Fruit fly (Drosophila melanogaster) whole organism, embryonic: ENCODE results near the gene CG6749.
A peak's percentile ranks its signal among the peaks of the same experiment; 100 is the strongest.

ENCODE experiments used
- CG10543 ChIP-seq: fragments of 200-800 bp; sonication (Bioruptor generic); optimal IDR thresholded peaks from 3 replicates; lab custom pipeline; 2017; ENCODE audit warnings: missing biosample characterization, mild to moderate bottlenecking, missing genetic modification characterization, moderate library complexity
- CG13287 ChIP-seq: fragments of 200-800 bp; sonication (Bioruptor generic); IDR thresholded peaks from 2 replicates; pipeline ENCODE4 v1.3.6; 2022; ENCODE audit warnings: missing biosample characterization, missing genetic modification characterization; ENCODE audit not compliant: partially characterized antibody
- CG13424 ChIP-seq: fragments of 200-800 bp; sonication (Bioruptor generic); optimal IDR thresholded peaks from 2 replicates; lab custom pipeline; 2019; ENCODE audit warnings: missing biosample characterization, mild to moderate bottlenecking, missing genetic modification characterization, moderate library complexity
- CG15514 ChIP-seq: fragments of 200-800 bp; sonication (Bioruptor generic); optimal IDR thresholded peaks from 3 replicates; lab custom pipeline; 2017; ENCODE audit warnings: missing biosample characterization, missing genetic modification characterization, mild to moderate bottlenecking, moderate library complexity, missing genetic modification reagents
- CG17186 ChIP-seq: fragments of 200-800 bp; sonication (Bioruptor generic); optimal IDR thresholded peaks from 3 replicates; lab custom pipeline; 2017; ENCODE audit warnings: missing biosample characterization, missing genetic modification reagents, missing genetic modification characterization
- CG17359 ChIP-seq: fragments of 200-800 bp; sonication (Bioruptor generic); optimal IDR thresholded peaks from 3 replicates; lab custom pipeline; 2018; ENCODE audit warnings: missing biosample characterization, mild to moderate bottlenecking, missing genetic modification characterization, moderate library complexity
- CG17568 ChIP-seq: fragments of 200-800 bp; sonication (Bioruptor generic); optimal IDR thresholded peaks from 2 replicates; lab custom pipeline; 2018; ENCODE audit warnings: missing biosample characterization, mild to moderate bottlenecking, missing genetic modification characterization, moderate library complexity
- CG18619 ChIP-seq: fragments of 200-800 bp; sonication (Bioruptor generic); optimal IDR thresholded peaks from 3 replicates; lab custom pipeline; 2017; ENCODE audit warnings: missing biosample characterization, mild to moderate bottlenecking, missing genetic modification characterization
- CG3163 ChIP-seq: fragments of 200-800 bp; sonication (Bioruptor generic); optimal IDR thresholded peaks from 3 replicates; lab custom pipeline; 2016; ENCODE audit warnings: missing biosample characterization, missing genetic modification characterization
- CG3281 ChIP-seq: fragments of 200-800 bp; sonication (Bioruptor generic); optimal IDR thresholded peaks from 3 replicates; lab custom pipeline; 2017; ENCODE audit warnings: missing biosample characterization, mild to moderate bottlenecking, missing genetic modification characterization
- CG34376 ChIP-seq: fragments of 200-800 bp; sonication (Bioruptor generic); optimal IDR thresholded peaks from 2 replicates; lab custom pipeline; 2018; ENCODE audit warnings: missing biosample characterization, mild to moderate bottlenecking, missing genetic modification characterization
- CG6813 ChIP-seq: fragments of 200-800 bp; sonication (Bioruptor generic); optimal IDR thresholded peaks from 2 replicates; lab custom pipeline; 2017; ENCODE audit warnings: missing biosample characterization, missing genetic modification characterization, mild to moderate bottlenecking, moderate library complexity, missing genetic modification reagents
- CG7987 ChIP-seq: fragments of 200-800 bp; sonication (Bioruptor generic); optimal IDR thresholded peaks from 2 replicates; lab custom pipeline; 2018; ENCODE audit warnings: missing biosample characterization, mild to moderate bottlenecking, missing genetic modification characterization, moderate library complexity
- CG8290 ChIP-seq, 3 experiments: fragments of 200-800 bp; sonication (Bioruptor generic); optimal IDR thresholded peaks; 2 replicates each; lab custom pipeline; 2016 to 2019; ENCODE audit warnings: missing biosample characterization in 3 of 3, missing genetic modification characterization in 3 of 3, mild to moderate bottlenecking in 2 of 3, moderate library complexity in 1 of 3
- CG9817 ChIP-seq: fragments of 200-800 bp; sonication (Bioruptor generic); optimal IDR thresholded peaks from 2 replicates; lab custom pipeline; 2018; ENCODE audit warnings: missing biosample characterization, mild to moderate bottlenecking, missing genetic modification characterization, moderate library complexity
- CHES-1-like ChIP-seq: fragments of 200-800 bp; sonication (Bioruptor generic); optimal IDR thresholded peaks from 2 replicates; lab custom pipeline; 2016; ENCODE audit warnings: missing biosample characterization, missing genetic modification characterization
- Camta ChIP-seq: fragments of 200-800 bp; sonication (Bioruptor generic); optimal IDR thresholded peaks from 2 replicates; lab custom pipeline; 2016; ENCODE audit warnings: missing biosample characterization, missing genetic modification characterization
- E2f2 ChIP-seq: fragments of 200-800 bp; sonication (Bioruptor generic); IDR thresholded peaks from 2 replicates; pipeline ENCODE4 v1.3.6; 2022; ENCODE audit warnings: missing biosample characterization, missing genetic modification characterization
- Eip74EF ChIP-seq, 2 experiments: fragments of 200-800 bp in 1 of 2; fragments of >200 bp in 1 of 2; sonication (Bioruptor generic) in 1 of 2; optimal IDR thresholded peaks; 2 replicates each; lab custom pipeline; 2017 to 2019; ENCODE audit warnings: missing biosample characterization in 2 of 2, missing genetic modification characterization in 2 of 2, mild to moderate bottlenecking in 1 of 2, moderate library complexity in 1 of 2
- GATAe ChIP-seq: fragments of 200-800 bp; sonication (Bioruptor generic); conservative IDR thresholded peaks from 2 replicates; pipeline ENCODE4 v1.3.6; 2022; ENCODE audit warnings: missing biosample characterization, missing genetic modification characterization
- Hmr ChIP-seq: fragments of 200-800 bp; sonication (Bioruptor generic); optimal IDR thresholded peaks from 3 replicates; lab custom pipeline; 2017; ENCODE audit warnings: mild to moderate bottlenecking, missing biosample characterization, missing genetic modification reagents, missing genetic modification characterization
- Lhr ChIP-seq: fragments of 200-800 bp; sonication (Bioruptor generic); optimal IDR thresholded peaks from 3 replicates; lab custom pipeline; 2017; ENCODE audit warnings: mild to moderate bottlenecking, missing biosample characterization, missing genetic modification reagents, missing genetic modification characterization
- Lpt ChIP-seq: fragments of >200 bp; optimal IDR thresholded peaks from 2 replicates; lab custom pipeline; 2018; ENCODE audit warnings: missing biosample characterization, missing genetic modification characterization
- Mes4 ChIP-seq: fragments of 200-800 bp; sonication (Bioruptor generic); optimal IDR thresholded peaks from 2 replicates; lab custom pipeline; 2016; ENCODE audit warnings: missing biosample characterization, missing genetic modification characterization
- NC2α ChIP-seq: fragments of 200-800 bp; sonication (Bioruptor generic); optimal IDR thresholded peaks from 2 replicates; lab custom pipeline; 2016; ENCODE audit warnings: missing biosample characterization, missing genetic modification characterization
- NfI ChIP-seq: fragments of 200-800 bp; sonication (Bioruptor generic); optimal IDR thresholded peaks from 3 replicates; lab custom pipeline; 2018; ENCODE audit warnings: missing biosample characterization, mild to moderate bottlenecking, missing genetic modification characterization, moderate library complexity
- PHDP ChIP-seq: fragments of 200-800 bp; sonication (Bioruptor generic); optimal IDR thresholded peaks from 3 replicates; lab custom pipeline; 2018; ENCODE audit warnings: missing biosample characterization, mild to moderate bottlenecking, missing genetic modification characterization, moderate library complexity
- btn ChIP-seq: fragments of 200-800 bp; sonication (Bioruptor generic); optimal IDR thresholded peaks from 2 replicates; lab custom pipeline; 2016; ENCODE audit warnings: missing biosample characterization, missing genetic modification characterization
- chinmo ChIP-seq: fragments of 200-800 bp; sonication (Bioruptor generic); IDR thresholded peaks from 4 replicates; pipeline ENCODE4 v1.3.6; 2022; ENCODE audit warnings: missing biosample characterization, missing genetic modification characterization; ENCODE audit not compliant: partially characterized antibody
- ci ChIP-seq: fragments of 200-800 bp; sonication (Bioruptor generic); IDR thresholded peaks from 3 replicates; pipeline ENCODE4 v1.3.6; 2022; ENCODE audit warnings: missing biosample characterization, missing genetic modification characterization
- exex ChIP-seq: fragments of 200-800 bp; sonication (Bioruptor generic); optimal IDR thresholded peaks from 4 replicates; lab custom pipeline; 2018; ENCODE audit warnings: missing biosample characterization, mild to moderate bottlenecking, missing genetic modification characterization, moderate library complexity
- ftz-f1 ChIP-seq: fragments of 200-800 bp; sonication (Bioruptor generic); optimal IDR thresholded peaks from 2 replicates; lab custom pipeline; 2016; ENCODE audit warnings: missing biosample characterization, missing genetic modification characterization
- gcm2 ChIP-seq: fragments of 200-800 bp; sonication (Bioruptor generic); optimal IDR thresholded peaks from 2 replicates; lab custom pipeline; 2016; ENCODE audit warnings: missing biosample characterization, missing genetic modification characterization
- hkb ChIP-seq, 2 experiments: fragments of 200-800 bp in 1 of 2; fragments of >200 bp in 1 of 2; sonication (Bioruptor generic) in 1 of 2; IDR thresholded peaks in 1 of 2; optimal IDR thresholded peaks in 1 of 2; 2 replicates each; pipeline versions ENCODE4 v1.3.6 to Lab custom; 2017 to 2022; ENCODE audit warnings: missing biosample characterization in 1 of 2, missing genetic modification characterization in 1 of 2
- kah ChIP-seq: fragments of 200-800 bp; sonication (Bioruptor generic); optimal IDR thresholded peaks from 2 replicates; lab custom pipeline; 2018; ENCODE audit warnings: missing biosample characterization, mild to moderate bottlenecking, missing genetic modification characterization
- knrl ChIP-seq: fragments of 200-800 bp; sonication (Bioruptor generic); IDR thresholded peaks from 3 replicates; pipeline ENCODE4 v1.3.6; 2022; ENCODE audit warnings: missing biosample characterization, missing genetic modification characterization; ENCODE audit not compliant: partially characterized antibody
- mld ChIP-seq: fragments of 200-800 bp; sonication (Bioruptor generic); IDR thresholded peaks from 3 replicates; pipeline ENCODE4 v1.3.6; 2022; ENCODE audit warnings: missing biosample characterization, missing genetic modification characterization; ENCODE audit not compliant: partially characterized antibody
- nmo ChIP-seq: fragments of 200-800 bp; sonication (Bioruptor generic); optimal IDR thresholded peaks from 2 replicates; lab custom pipeline; 2018; ENCODE audit warnings: missing biosample characterization, mild to moderate bottlenecking, missing genetic modification characterization, moderate library complexity
- odd ChIP-seq: fragments of 200-800 bp; sonication (Bioruptor generic); optimal IDR thresholded peaks from 2 replicates; lab custom pipeline; 2017; ENCODE audit warnings: missing biosample characterization, mild to moderate bottlenecking, missing genetic modification characterization
- pb ChIP-seq: fragments of 200-800 bp; sonication (Bioruptor generic); optimal IDR thresholded peaks from 3 replicates; lab custom pipeline; 2016; ENCODE audit warnings: missing biosample characterization, missing genetic modification characterization
- pho ChIP-seq: fragments of 200-800 bp; sonication (Bioruptor generic); optimal IDR thresholded peaks from 2 replicates; lab custom pipeline; 2016; ENCODE audit warnings: missing biosample characterization, missing genetic modification characterization
- phol ChIP-seq: fragments of 200-800 bp; sonication (Bioruptor generic); optimal IDR thresholded peaks from 3 replicates; lab custom pipeline; 2018; ENCODE audit warnings: missing biosample characterization, mild to moderate bottlenecking, missing genetic modification characterization, moderate library complexity
- scrt ChIP-seq: fragments of 200-800 bp; sonication (Bioruptor generic); optimal IDR thresholded peaks from 2 replicates; lab custom pipeline; 2018; ENCODE audit warnings: missing biosample characterization, mild to moderate bottlenecking, missing genetic modification characterization, moderate library complexity
- so ChIP-seq: fragments of 200-800 bp; sonication (Bioruptor generic); IDR thresholded peaks from 3 replicates; pipeline ENCODE4 v1.3.6; 2022; ENCODE audit warnings: missing biosample characterization, missing genetic modification characterization
- tap ChIP-seq: fragments of 200-800 bp; optimal IDR thresholded peaks from 3 replicates; lab custom pipeline; 2019; ENCODE audit warnings: missing biosample characterization, mild to moderate bottlenecking, missing genetic modification characterization, moderate library complexity
- unpg ChIP-seq: fragments of 200-800 bp; sonication (Bioruptor generic); optimal IDR thresholded peaks from 3 replicates; lab custom pipeline; 2018; ENCODE audit warnings: missing biosample characterization, mild to moderate bottlenecking, missing genetic modification characterization, moderate library complexity
- wdn ChIP-seq: fragments of 200-800 bp; sonication (Bioruptor generic); IDR thresholded peaks from 2 replicates; pipeline ENCODE4 v1.3.6; 2022; ENCODE audit warnings: missing biosample characterization, missing genetic modification characterization

Gene CG6749

dm6 chr3L:9762036-9762597 lies 28.5 kb upstream of the CG6749 start (continued):
- no peak for TF ChIP-seq GATAe (GFP tag; lab: Robert Waterston, UW)
- TF ChIP-seq kah, result peak; percentile 7
- peak; percentile 8 for TF ChIP-seq tap
- TF ChIP-seq knrl (GFP tag; lab: Robert Waterston, UW), result 0 out of 3 replicates have a peak, but pooled peaks have one; percentile 33
- peak; percentile 18 for TF ChIP-seq CHES-1-like
- TF ChIP-seq CG9817 (tag; lab: Kevin White, UChicago), result no peak
- peak; percentile 83 for TF ChIP-seq ci (GFP tag; lab: Robert Waterston, UW)
- TF ChIP-seq Lpt (GFP tag; lab: Kevin White, UChicago), result no peak
- TF ChIP-seq phol, result no peak
- TF ChIP-seq NC2α (GFP tag; lab: Kevin White, UChicago), result no peak
- no peak for TF ChIP-seq mld
- peak in 1 of 2 experiments; percentile 40 for TF ChIP-seq Eip74EF (GFP tag; optimal IDR thresholded peaks at IDR 0.05; lab: Kevin White, UChicago)
- TF ChIP-seq pho (GFP tag; lab: Kevin White, UChicago), result peak; percentile 51
- TF ChIP-seq Camta, result peak; percentile 3
- peak; percentile 47 for TF ChIP-seq PHDP (tag; lab: Kevin White, UChicago)
- no peak for TF ChIP-seq nmo (GFP tag; lab: Kevin White, UChicago)
- TF ChIP-seq odd, result peak; percentile 37
- peak; percentile 26 for TF ChIP-seq Mes4 (GFP tag; lab: Kevin White, UChicago)
- no peak for TF ChIP-seq hkb (optimal IDR thresholded peaks at IDR 0.05; lab: Kevin White, UChicago)
- peak; percentile 24; the same call in 1 of the 2 replicates for TF ChIP-seq hkb (GFP tag; IDR thresholded peaks at IDR 0.05; lab: Robert Waterston, UW)
- peak; percentile 82 for TF ChIP-seq scrt (GFP tag; lab: Kevin White, UChicago)
- TF ChIP-seq chinmo (GFP tag; lab: Robert Waterston, UW), result peak; percentile 82; the same call in 2 of the 4 replicates
- peak; percentile 52 for TF ChIP-seq pb (GFP tag; lab: Kevin White, UChicago)
- TF ChIP-seq CG15514 (GFP tag; lab: Kevin White, UChicago), result peak; percentile 3
- TF ChIP-seq CG8290 (GFP tag; optimal IDR thresholded peaks at IDR 0.05; lab: Kevin White, UChicago), result no peak
- TF ChIP-seq CG8290 (tag; optimal IDR thresholded peaks at IDR 0.05; lab: Kevin White, UChicago), result peak; percentile 46 to 68
- peak; percentile 100 for TF ChIP-seq exex (tag; lab: Kevin White, UChicago)
- no peak for TF ChIP-seq E2f2 (GFP tag; lab: Robert Waterston, UW)
- TF ChIP-seq CG17186, result no peak
- TF ChIP-seq CG17359 (tag; lab: Kevin White, UChicago), result peak; percentile 4
- TF ChIP-seq btn, result peak; percentile 12
- peak; percentile 15 for TF ChIP-seq Lhr (GFP tag; lab: Kevin White, UChicago)
- TF ChIP-seq CG18619 (GFP tag; lab: Kevin White, UChicago), result peak; percentile 15
- peak; percentile 96 for TF ChIP-seq ftz-f1 (GFP tag; lab: Kevin White, UChicago)
- TF ChIP-seq CG3163 (GFP tag; lab: Kevin White, UChicago), result peak; percentile 64
- TF ChIP-seq CG13287 (GFP tag; lab: Robert Waterston, UW), result peak; percentile 24; the same call in 1 of the 2 replicates
- no peak for TF ChIP-seq CG10543 (GFP tag; lab: Kevin White, UChicago)
- TF ChIP-seq unpg, result peak; percentile 6
- peak; percentile 48; the same call in 1 of the 3 replicates for TF ChIP-seq so (GFP tag; lab: Robert Waterston, UW)
- TF ChIP-seq gcm2 (GFP tag; lab: Kevin White, UChicago), result peak; percentile 4
- peak; percentile 32 for TF ChIP-seq NfI (GFP tag; lab: Kevin White, UChicago)
- TF ChIP-seq CG13424, result no peak
- TF ChIP-seq CG34376 (GFP tag; lab: Kevin White, UChicago), result peak; percentile 36
- TF ChIP-seq CG6813 (GFP tag; lab: Kevin White, UChicago), result peak; percentile 46
- TF ChIP-seq CG3281 (GFP tag; lab: Kevin White, UChicago), result peak; percentile 25
- TF ChIP-seq CG7987, result peak; percentile 46
- peak; percentile 39 for TF ChIP-seq Hmr (GFP tag; lab: Kevin White, UChicago)
- TF ChIP-seq CG17568 (GFP tag; lab: Kevin White, UChicago), result peak; percentile 41
- TF ChIP-seq wdn (GFP tag; lab: Robert Waterston, UW), result no peak
